Worm (Caenorhabditis elegans) whole organism, L2 larva: Measurements from ENCODE around the gene Y17G7B.21.
A peak's percentile ranks its signal among the peaks of the same experiment; 100 is the strongest.

Experiments used
- C34F6.9 ChIP-seq: fragments of 150-350 bp; optimal IDR thresholded peaks from 2 replicates; lab custom pipeline; 2014; ENCODE audit warnings: missing biosample characterization, missing genetic modification characterization
- F13H6.1 ChIP-seq: sonication (generic microtip); optimal IDR thresholded peaks from 2 replicates; lab custom pipeline; 2016; ENCODE audit warnings: missing genetic modification characterization, missing compliant biosample characterization
- R02D3.7 ChIP-seq: fragments of 150-350 bp; optimal IDR thresholded peaks from 2 replicates; lab custom pipeline; 2014; ENCODE audit warnings: missing biosample characterization, missing genetic modification characterization
- ZK546.5 ChIP-seq: sonication (generic microtip); optimal IDR thresholded peaks from 2 replicates; lab custom pipeline; 2017; ENCODE audit warnings: missing biosample characterization, missing genetic modification characterization
- alr-1 ChIP-seq: fragments of 150-350 bp; optimal IDR thresholded peaks from 2 replicates; lab custom pipeline; 2014; ENCODE audit warnings: missing biosample characterization, missing genetic modification characterization
- aly-2 ChIP-seq: fragments of 150-350 bp; optimal IDR thresholded peaks from 2 replicates; lab custom pipeline; 2014; ENCODE audit warnings: missing biosample characterization, missing genetic modification characterization
- ama-1 ChIP-seq: fragments of 150-350 bp; optimal IDR thresholded peaks from 2 replicates; lab custom pipeline; 2018; ENCODE audit warnings: inconsistent platforms
- blmp-1 ChIP-seq: sonication (generic microtip); optimal IDR thresholded peaks from 2 replicates; lab custom pipeline; 2017; ENCODE audit warnings: missing genetic modification characterization, mild to moderate bottlenecking, missing compliant biosample characterization, antibody characterized with exemption, moderate library complexity; ENCODE audit not compliant: insufficient read depth
- ceh-16 ChIP-seq: fragments of 150-350 bp; optimal IDR thresholded peaks from 2 replicates; lab custom pipeline; 2014; ENCODE audit warnings: missing biosample characterization, missing genetic modification characterization
- ceh-82 ChIP-seq: fragments of 150-350 bp; optimal IDR thresholded peaks from 2 replicates; lab custom pipeline; 2014; ENCODE audit warnings: missing biosample characterization, missing genetic modification characterization
- egl-27 ChIP-seq: sonication (generic microtip); optimal IDR thresholded peaks from 3 replicates; lab custom pipeline; 2017; ENCODE audit warnings: missing biosample characterization, missing genetic modification reagents, missing genetic modification characterization
- elt-1 ChIP-seq: fragments of 150-350 bp; optimal IDR thresholded peaks from 2 replicates; lab custom pipeline; 2014; ENCODE audit warnings: missing biosample characterization, missing genetic modification characterization
- fos-1 ChIP-seq: fragments of 150-350 bp; optimal IDR thresholded peaks from 2 replicates; lab custom pipeline; 2014; ENCODE audit warnings: missing biosample characterization, missing genetic modification characterization
- gmeb-1 ChIP-seq: fragments of 150-350 bp; optimal IDR thresholded peaks from 2 replicates; lab custom pipeline; 2014; ENCODE audit warnings: missing biosample characterization, missing genetic modification characterization
- lin-11 ChIP-seq: fragments of 150-350 bp; sonication (generic microtip); optimal IDR thresholded peaks from 2 replicates; lab custom pipeline; 2014; ENCODE audit warnings: missing biosample characterization, missing genetic modification characterization, inconsistent platforms, mixed read lengths
- lin-13 ChIP-seq: fragments of 150-350 bp; optimal IDR thresholded peaks from 2 replicates; lab custom pipeline; 2014; ENCODE audit warnings: missing biosample characterization, missing genetic modification reagents, missing genetic modification characterization
- lin-39 ChIP-seq: fragments of 150-350 bp; optimal IDR thresholded peaks from 2 replicates; lab custom pipeline; 2014; ENCODE audit warnings: missing biosample characterization, missing genetic modification reagents, missing genetic modification characterization
- lsy-2 ChIP-seq, 2 experiments: fragments of 150-350 bp in 1 of 2; sonication (generic microtip) in 1 of 2; optimal IDR thresholded peaks; 2 replicates each; lab custom pipeline; 2014 to 2017; ENCODE audit warnings: missing biosample characterization in 2 of 2, missing genetic modification characterization in 2 of 2
- mbf-1 ChIP-seq: sonication (generic microtip); optimal IDR thresholded peaks from 2 replicates; lab custom pipeline; 2017; ENCODE audit warnings: missing biosample characterization, missing genetic modification characterization
- mdl-1 ChIP-seq, 2 experiments: fragments of 150-350 bp in 1 of 2; sonication (generic microtip) in 1 of 2; optimal IDR thresholded peaks; 2 replicates each; lab custom pipeline; 2017; ENCODE audit warnings: missing biosample characterization in 2 of 2, missing genetic modification characterization in 2 of 2
- nhr-10 ChIP-seq: sonication (generic microtip); optimal IDR thresholded peaks from 2 replicates; lab custom pipeline; 2017; ENCODE audit warnings: missing biosample characterization, missing genetic modification characterization
- nhr-11 ChIP-seq: fragments of 150-350 bp; optimal IDR thresholded peaks from 2 replicates; lab custom pipeline; 2014; ENCODE audit warnings: missing biosample characterization, missing genetic modification characterization
- nhr-12 ChIP-seq: fragments of 150-350 bp; optimal IDR thresholded peaks from 2 replicates; lab custom pipeline; 2014; ENCODE audit warnings: missing biosample characterization, missing genetic modification characterization
- nhr-129 ChIP-seq: fragments of 150-350 bp; optimal IDR thresholded peaks from 2 replicates; lab custom pipeline; 2014; ENCODE audit warnings: missing biosample characterization, missing genetic modification characterization
- nhr-21 ChIP-seq: fragments of 150-350 bp; optimal IDR thresholded peaks from 2 replicates; lab custom pipeline; 2014; ENCODE audit warnings: missing biosample characterization, missing genetic modification characterization
- nhr-23 ChIP-seq: fragments of 150-350 bp; optimal IDR thresholded peaks from 2 replicates; lab custom pipeline; 2014; ENCODE audit warnings: missing biosample characterization, missing genetic modification reagents, missing genetic modification characterization
- nhr-237 ChIP-seq: fragments of 150-350 bp; optimal IDR thresholded peaks from 2 replicates; lab custom pipeline; 2014; ENCODE audit warnings: missing biosample characterization, missing genetic modification characterization
- nhr-25 ChIP-seq: fragments of 150-350 bp; sonication (generic microtip); optimal IDR thresholded peaks from 3 replicates; lab custom pipeline; 2014; ENCODE audit warnings: missing biosample characterization, missing genetic modification characterization
- nhr-6 ChIP-seq: fragments of 150-350 bp; optimal IDR thresholded peaks from 2 replicates; lab custom pipeline; 2014; ENCODE audit warnings: missing biosample characterization, missing genetic modification characterization
- nhr-77 ChIP-seq: fragments of 150-350 bp; optimal IDR thresholded peaks from 2 replicates; lab custom pipeline; 2014; ENCODE audit warnings: missing biosample characterization, missing genetic modification characterization
- peb-1 ChIP-seq: fragments of 150-350 bp; optimal IDR thresholded peaks from 2 replicates; lab custom pipeline; 2014; ENCODE audit warnings: missing biosample characterization, missing genetic modification characterization
- sem-4 ChIP-seq: fragments of 150-350 bp; optimal IDR thresholded peaks from 2 replicates; lab custom pipeline; 2014; ENCODE audit warnings: missing biosample characterization, missing genetic modification reagents, missing genetic modification characterization
- sma-3 ChIP-seq: sonication (generic microtip); optimal IDR thresholded peaks from 2 replicates; lab custom pipeline; 2016; ENCODE audit warnings: missing genetic modification reagents, missing genetic modification characterization, missing compliant biosample characterization
- sma-9 ChIP-seq, 2 experiments: fragments of 150-350 bp in 1 of 2; sonication (generic microtip) in 1 of 2; optimal IDR thresholded peaks; 2 replicates each; lab custom pipeline; 2014 to 2016; ENCODE audit warnings: missing genetic modification characterization in 2 of 2, mild to moderate bottlenecking in 1 of 2, missing biosample characterization in 1 of 2, missing compliant biosample characterization in 1 of 2, missing genetic modification reagents in 1 of 2, moderate library complexity in 1 of 2
- ztf-1 ChIP-seq: fragments of 200-800 bp; sonication (Bioruptor generic); conservative IDR thresholded peaks from 2 replicates; pipeline ENCODE4 v1.3.6; 2022; ENCODE audit warnings: missing genetic modification characterization, missing compliant biosample characterization
- ztf-11 ChIP-seq: sonication (generic microtip); optimal IDR thresholded peaks from 2 replicates; lab custom pipeline; 2017; ENCODE audit warnings: missing biosample characterization, missing genetic modification characterization
- ztf-4 ChIP-seq: fragments of 150-350 bp; optimal IDR thresholded peaks from 2 replicates; lab custom pipeline; 2014; ENCODE audit warnings: missing biosample characterization, missing genetic modification characterization

Y17G7B.21 gene

ce11 chrII:11966602-11967001 is 10.9 kb downstream of the Y17G7B.21 start, which contains the start of gene rab-7:
TSS of gene rab-7 (minus strand) at chrII:11966931.
- TF ChIP-seq ztf-1 (GFP tag; lab: Robert Waterston, UW), result no peak
- TF ChIP-seq ztf-4 (tag; lab: Kevin White, UChicago), result peak; percentile 2
- TF ChIP-seq nhr-77 (tag; lab: Kevin White, UChicago), result no peak
- TF ChIP-seq C34F6.9 (tag; lab: Kevin White, UChicago), result no peak
- peak; percentile 36 for TF ChIP-seq gmeb-1 (tag; lab: Kevin White, UChicago)
- no peak for TF ChIP-seq lin-11
- peak; percentile 75 for TF ChIP-seq ama-1
- TF ChIP-seq sem-4 (tag; lab: Kevin White, UChicago), result no peak
- no peak for TF ChIP-seq aly-2 (tag; lab: Kevin White, UChicago)
- TF ChIP-seq ceh-82, result no peak
- TF ChIP-seq nhr-129 (tag; lab: Kevin White, UChicago), result no peak
- no peak for TF ChIP-seq ZK546.5 (tag; lab: Kevin White, UChicago)
- TF ChIP-seq nhr-6 (tag; lab: Kevin White, UChicago), result peak; percentile 31
- peak in 1 of 2 experiments; percentile 17 for TF ChIP-seq lsy-2 (tag; optimal IDR thresholded peaks at IDR 0.05; lab: Kevin White, UChicago)
- TF ChIP-seq peb-1 (tag; lab: Kevin White, UChicago), result no peak
- TF ChIP-seq fos-1 (tag; lab: Kevin White, UChicago), result no peak
- no peak for TF ChIP-seq ceh-16
- no peak for TF ChIP-seq mdl-1 (tag; optimal IDR thresholded peaks at IDR 0.05; lab: Kevin White, UChicago)
- no peak for TF ChIP-seq F13H6.1 (tag; lab: Kevin White, UChicago)
- TF ChIP-seq egl-27 (tag; lab: Kevin White, UChicago), result no peak
- no peak for TF ChIP-seq elt-1
- peak; percentile 29 for TF ChIP-seq lin-13
- no peak for TF ChIP-seq R02D3.7 (tag; lab: Kevin White, UChicago)
- TF ChIP-seq nhr-237 (tag; lab: Kevin White, UChicago), result no peak
- TF ChIP-seq nhr-11 (tag; lab: Kevin White, UChicago), result no peak
- TF ChIP-seq nhr-23 (tag; lab: Kevin White, UChicago), result no peak
- no peak for TF ChIP-seq sma-3 (GFP tag; lab: Kevin White, UChicago)
- no peak for TF ChIP-seq nhr-12 (tag; lab: Kevin White, UChicago)
- TF ChIP-seq ztf-11 (tag; lab: Kevin White, UChicago), result no peak
- no peak for TF ChIP-seq nhr-21 (tag; lab: Kevin White, UChicago)
- TF ChIP-seq, all 48 proteins: peak for 6

DNA sequence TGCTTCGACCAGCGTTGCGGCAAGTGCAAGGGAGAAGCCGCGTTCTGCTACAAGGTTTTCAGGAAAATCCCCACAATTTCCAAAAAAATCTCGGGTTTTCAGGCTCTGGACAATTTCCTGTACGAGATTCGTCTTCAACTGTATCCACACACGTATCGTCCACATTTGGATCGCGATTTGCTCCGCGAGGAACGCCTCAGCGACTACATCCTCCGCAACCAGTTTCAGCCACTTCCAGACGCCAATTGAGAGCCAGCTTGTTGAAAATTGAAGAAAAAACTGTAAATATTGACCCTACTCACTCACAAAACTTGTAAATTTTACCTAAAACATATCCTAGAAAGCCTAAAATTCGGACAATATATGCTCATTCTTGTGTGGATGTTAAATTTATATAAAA is 12.6 kb downstream of the Y17G7B.21 start:
- TF ChIP-seq nhr-21 (tag; lab: Kevin White, UChicago) (no peak), ama-1 (peak; percentile 51), mdl-1 (tag; optimal IDR thresholded peaks at IDR 0.05; lab: Kevin White, UChicago) (no peak), nhr-129 (tag; lab: Kevin White, UChicago) (peak; percentile 3)

ce11 chrII:11963132-11963630 is 14.3 kb downstream of the Y17G7B.21 start:
- TF ChIP-seq nhr-25 (no peak), ZK546.5 (tag; lab: Kevin White, UChicago) (no peak), mdl-1 (tag; optimal IDR thresholded peaks at IDR 0.05; lab: Kevin White, UChicago) (no peak), blmp-1 (tag; lab: Kevin White, UChicago) (no peak), mbf-1 (no peak), nhr-10 (tag; lab: Kevin White, UChicago) (no peak), nhr-12 (tag; lab: Kevin White, UChicago) (no peak), sma-9 (GFP tag; optimal IDR thresholded peaks at IDR 0.05; lab: Kevin White, UChicago) (no peak), sma-9 (tag; optimal IDR thresholded peaks at IDR 0.05; lab: Kevin White, UChicago) (no peak), lin-39 (tag; lab: Kevin White, UChicago) (no peak), nhr-6 (tag; lab: Kevin White, UChicago) (no peak), nhr-11 (tag; lab: Kevin White, UChicago) (no peak), R02D3.7 (tag; lab: Kevin White, UChicago) (no peak)

- no peak for TF ChIP-seq nhr-10 (tag; lab: Kevin White, UChicago)
- no peak for TF ChIP-seq nhr-12 (tag; lab: Kevin White, UChicago)
- TF ChIP-seq nhr-11 (tag; lab: Kevin White, UChicago), result no peak
- TF ChIP-seq alr-1 (tag; lab: Kevin White, UChicago), result no peak
Measured at ce11 chrII:11962083-11962482, 15.4 kb downstream of the Y17G7B.21 start, which contains the start of the genes W03C9.1 and W03C9.2. TSS of gene W03C9.1 (minus strand) at chrII:11962128. TSS of gene W03C9.2 (plus strand) at chrII:11962368.
